Fruit fly (Drosophila melanogaster) whole organism, embryonic: ENCODE results near the gene CG5068.

ENCODE experiments used
- ATbp ChIP-seq: fragments of 200-800 bp; sonication (Bioruptor generic); optimal IDR thresholded peaks from 2 replicates; lab custom pipeline; 2017; ENCODE audit warnings: missing biosample characterization, mild to moderate bottlenecking, missing genetic modification characterization, missing genetic modification reagents
- Ada2b ChIP-seq: fragments of 200-800 bp; sonication (Bioruptor generic); IDR thresholded peaks from 2 replicates; pipeline ENCODE4 v1.3.6; 2022; ENCODE audit warnings: missing biosample characterization, missing genetic modification characterization
- B-H2 ChIP-seq: fragments of 200-800 bp; sonication (Bioruptor generic); optimal IDR thresholded peaks from 2 replicates; lab custom pipeline; 2018; ENCODE audit warnings: missing biosample characterization, mild to moderate bottlenecking, missing genetic modification characterization
- BtbVII ChIP-seq: fragments of 200-800 bp; sonication (Bioruptor generic); optimal IDR thresholded peaks from 3 replicates; lab custom pipeline; 2017; ENCODE audit warnings: missing biosample characterization, mild to moderate bottlenecking, missing genetic modification characterization
- CG10209 ChIP-seq: fragments of 200-800 bp; sonication (Bioruptor generic); optimal IDR thresholded peaks from 3 replicates; lab custom pipeline; 2017; ENCODE audit warnings: missing biosample characterization, mild to moderate bottlenecking, missing genetic modification characterization, missing genetic modification reagents
- CG10267 ChIP-seq: fragments of 200-800 bp; sonication (Bioruptor generic); optimal IDR thresholded peaks from 2 replicates; lab custom pipeline; 2018; ENCODE audit warnings: missing biosample characterization, mild to moderate bottlenecking, missing genetic modification characterization, moderate library complexity
- CG10462 ChIP-seq: fragments of 200-800 bp; sonication (Bioruptor generic); optimal IDR thresholded peaks from 2 replicates; lab custom pipeline; 2016; ENCODE audit warnings: missing biosample characterization, missing genetic modification characterization
- CG11247 ChIP-seq: fragments of 200-800 bp; sonication (Bioruptor generic); IDR thresholded peaks from 2 replicates; pipeline ENCODE4 v1.3.6; 2022; ENCODE audit warnings: missing biosample characterization, missing genetic modification characterization
- CG12391 ChIP-seq: fragments of 200-800 bp; sonication (Bioruptor generic); optimal IDR thresholded peaks from 3 replicates; lab custom pipeline; 2018; ENCODE audit warnings: missing biosample characterization, mild to moderate bottlenecking, missing genetic modification characterization, moderate library complexity
- CG13296 ChIP-seq: fragments of 200-800 bp; sonication (Bioruptor generic); optimal IDR thresholded peaks from 3 replicates; lab custom pipeline; 2018; ENCODE audit warnings: missing biosample characterization, mild to moderate bottlenecking, missing genetic modification characterization
- CG14050 ChIP-seq: fragments of 200-800 bp; sonication (Bioruptor generic); IDR thresholded peaks from 3 replicates; pipeline ENCODE4 v1.3.6; 2022; ENCODE audit warnings: missing biosample characterization, missing genetic modification characterization
- CG14667 ChIP-seq: fragments of 200-800 bp; sonication (Bioruptor generic); IDR thresholded peaks from 2 replicates; pipeline ENCODE4 v1.3.6; 2022; ENCODE audit warnings: missing biosample characterization, missing genetic modification characterization
- CG17361 ChIP-seq: fragments of 200-800 bp; sonication (Bioruptor generic); IDR thresholded peaks from 3 replicates; pipeline ENCODE4 v1.3.6; 2022; ENCODE audit warnings: missing biosample characterization, missing genetic modification characterization
- CG1792 ChIP-seq: fragments of 200-800 bp; sonication (Bioruptor generic); optimal IDR thresholded peaks from 2 replicates; lab custom pipeline; 2016; ENCODE audit warnings: missing biosample characterization, missing genetic modification characterization
- CG18262 ChIP-seq: fragments of 200-800 bp; optimal IDR thresholded peaks from 3 replicates; lab custom pipeline; 2019; ENCODE audit warnings: missing biosample characterization, mild to moderate bottlenecking, missing genetic modification characterization, moderate library complexity
- CG18764 ChIP-seq: fragments of 200-800 bp; sonication (Bioruptor generic); optimal IDR thresholded peaks from 3 replicates; lab custom pipeline; 2016; ENCODE audit warnings: missing biosample characterization, missing genetic modification characterization
- CG3281 ChIP-seq: fragments of 200-800 bp; sonication (Bioruptor generic); optimal IDR thresholded peaks from 3 replicates; lab custom pipeline; 2017; ENCODE audit warnings: missing biosample characterization, mild to moderate bottlenecking, missing genetic modification characterization
- CG34422 ChIP-seq: fragments of 200-800 bp; sonication (Bioruptor generic); IDR thresholded peaks from 3 replicates; pipeline ENCODE4 v1.3.6; 2022; ENCODE audit warnings: missing biosample characterization, missing genetic modification characterization
- CG5953 ChIP-seq: fragments of 200-800 bp; sonication (Bioruptor generic); IDR thresholded peaks from 2 replicates; pipeline ENCODE4 v1.3.6; 2022; ENCODE audit warnings: missing biosample characterization, missing genetic modification characterization
- CG6765 ChIP-seq: fragments of 200-800 bp; sonication (Bioruptor generic); optimal IDR thresholded peaks from 3 replicates; lab custom pipeline; 2017; ENCODE audit warnings: missing biosample characterization, mild to moderate bottlenecking, missing genetic modification characterization
- CG7556 ChIP-seq: fragments of 200-800 bp; sonication (Bioruptor generic); optimal IDR thresholded peaks from 2 replicates; lab custom pipeline; 2017; ENCODE audit warnings: missing biosample characterization, mild to moderate bottlenecking, missing genetic modification characterization
- CG7839 ChIP-seq: fragments of 200-800 bp; sonication (Bioruptor generic); optimal IDR thresholded peaks from 3 replicates; lab custom pipeline; 2018; ENCODE audit warnings: missing biosample characterization, mild to moderate bottlenecking, missing genetic modification characterization, moderate library complexity
- CG8281 ChIP-seq: fragments of 200-800 bp; sonication (Bioruptor generic); optimal IDR thresholded peaks from 2 replicates; lab custom pipeline; 2018; ENCODE audit warnings: missing biosample characterization, mild to moderate bottlenecking, missing genetic modification characterization, moderate library complexity
- E2f2 ChIP-seq: fragments of 200-800 bp; sonication (Bioruptor generic); IDR thresholded peaks from 2 replicates; pipeline ENCODE4 v1.3.6; 2022; ENCODE audit warnings: missing biosample characterization, missing genetic modification characterization
- Ets65A ChIP-seq: fragments of 200-800 bp; sonication (Bioruptor generic); peaks from one replicate; lab custom pipeline; 2016; ENCODE audit warnings: missing biosample characterization, missing genetic modification characterization
- Fer3 ChIP-seq: fragments of 200-800 bp; sonication (Bioruptor generic); optimal IDR thresholded peaks from 2 replicates; lab custom pipeline; 2018; ENCODE audit warnings: missing biosample characterization, mild to moderate bottlenecking, missing genetic modification characterization, moderate library complexity
- H2.0 ChIP-seq: fragments of 200-800 bp; sonication (Bioruptor generic); IDR thresholded peaks from 2 replicates; pipeline ENCODE4 v1.3.6; 2022; ENCODE audit warnings: missing biosample characterization, missing genetic modification characterization
- HHEX ChIP-seq: fragments of 200-800 bp; sonication (Bioruptor generic); optimal IDR thresholded peaks from 3 replicates; lab custom pipeline; 2017; ENCODE audit warnings: missing biosample characterization, mild to moderate bottlenecking, missing genetic modification characterization, missing genetic modification reagents
- Hr51 ChIP-seq, 2 experiments: fragments of 200-800 bp; sonication (Bioruptor generic); optimal IDR thresholded peaks; 2 replicates in 1 of 2; 3 replicates in 1 of 2; lab custom pipeline; 2016 to 2018; ENCODE audit warnings: missing biosample characterization in 2 of 2, missing genetic modification characterization in 2 of 2, mild to moderate bottlenecking in 1 of 2, moderate library complexity in 1 of 2
- Hr78 ChIP-seq, 2 experiments: fragments of 200-800 bp in 1 of 2; fragments of >200 bp in 1 of 2; sonication (Bioruptor generic) in 1 of 2; optimal IDR thresholded peaks; 2 replicates each; lab custom pipeline; 2017 to 2019; ENCODE audit warnings: missing biosample characterization in 2 of 2, missing genetic modification characterization in 2 of 2, mild to moderate bottlenecking in 1 of 2, moderate library complexity in 1 of 2
- Oli ChIP-seq: fragments of 200-800 bp; sonication (Bioruptor generic); optimal IDR thresholded peaks from 2 replicates; lab custom pipeline; 2018; ENCODE audit warnings: missing biosample characterization, mild to moderate bottlenecking, missing genetic modification characterization, moderate library complexity
- Rfx ChIP-seq: fragments of 200-800 bp; sonication (Bioruptor generic); IDR thresholded peaks from 2 replicates; pipeline ENCODE4 v1.3.6; 2022; ENCODE audit warnings: missing biosample characterization, missing genetic modification characterization
- Taf1 ChIP-seq: fragments of 200-800 bp; sonication (Bioruptor generic); IDR thresholded peaks from 2 replicates; pipeline ENCODE4 v1.3.6; 2022; ENCODE audit warnings: missing biosample characterization, missing genetic modification characterization
- croc ChIP-seq: fragments of 200-800 bp; sonication (Bioruptor generic); conservative IDR thresholded peaks from 3 replicates; pipeline ENCODE4 v1.3.6; 2022; ENCODE audit warnings: missing biosample characterization, missing genetic modification characterization
- dysf ChIP-seq: fragments of 200-800 bp; sonication (Bioruptor generic); IDR thresholded peaks from 3 replicates; pipeline ENCODE4 v1.3.6; 2022; ENCODE audit warnings: missing biosample characterization, missing genetic modification characterization
- eyg ChIP-seq: fragments of 200-800 bp; sonication (Bioruptor generic); optimal IDR thresholded peaks from 3 replicates; lab custom pipeline; 2016; ENCODE audit warnings: missing biosample characterization, missing genetic modification characterization
- fd96Cb ChIP-seq: fragments of 200-800 bp; sonication (Bioruptor generic); optimal IDR thresholded peaks from 2 replicates; lab custom pipeline; 2018; ENCODE audit warnings: missing biosample characterization, mild to moderate bottlenecking, missing genetic modification characterization, moderate library complexity
- gsb-n ChIP-seq: fragments of 200-800 bp; sonication (Bioruptor generic); optimal IDR thresholded peaks from 3 replicates; lab custom pipeline; 2018; ENCODE audit warnings: missing biosample characterization, mild to moderate bottlenecking, missing genetic modification characterization
- hkb ChIP-seq, 2 experiments: fragments of 200-800 bp in 1 of 2; fragments of >200 bp in 1 of 2; sonication (Bioruptor generic) in 1 of 2; IDR thresholded peaks in 1 of 2; optimal IDR thresholded peaks in 1 of 2; 2 replicates each; pipeline versions ENCODE4 v1.3.6 to Lab custom; 2017 to 2022; ENCODE audit warnings: missing biosample characterization in 1 of 2, missing genetic modification characterization in 1 of 2
- ind ChIP-seq: fragments of 200-800 bp; sonication (Bioruptor generic); optimal IDR thresholded peaks from 3 replicates; lab custom pipeline; 2016; ENCODE audit warnings: missing biosample characterization, missing genetic modification characterization
- kay ChIP-seq: fragments of 200-800 bp; sonication (Bioruptor generic); optimal IDR thresholded peaks from 2 replicates; lab custom pipeline; 2016; ENCODE audit warnings: missing biosample characterization, missing genetic modification characterization
- lola ChIP-seq, 3 experiments: fragments of >200 bp in 2 of 3; fragments of 200-800 bp in 1 of 3; sonication (Bioruptor generic) in 1 of 3; optimal IDR thresholded peaks; 2 replicates each; lab custom pipeline; 2017 to 2019; ENCODE audit warnings: missing biosample characterization in 3 of 3, missing genetic modification characterization in 3 of 3, mild to moderate bottlenecking in 1 of 3, moderate library complexity in 1 of 3
- repo ChIP-seq: fragments of 200-800 bp; sonication (Bioruptor generic); optimal IDR thresholded peaks from 2 replicates; lab custom pipeline; 2016; ENCODE audit warnings: missing biosample characterization, missing genetic modification characterization
- sisA ChIP-seq: fragments of 200-800 bp; sonication (Bioruptor generic); IDR thresholded peaks from 2 replicates; pipeline ENCODE4 v1.3.6; 2022; ENCODE audit warnings: missing biosample characterization, missing genetic modification characterization
- tin ChIP-seq: fragments of 200-800 bp; sonication (Bioruptor generic); optimal IDR thresholded peaks from 3 replicates; lab custom pipeline; 2016; ENCODE audit warnings: missing biosample characterization, missing genetic modification characterization
- tio ChIP-seq: fragments of 200-800 bp; sonication (Bioruptor generic); optimal IDR thresholded peaks from 2 replicates; lab custom pipeline; 2017; ENCODE audit warnings: missing biosample characterization, missing genetic modification characterization, inconsistent platforms
- unpg ChIP-seq: fragments of 200-800 bp; sonication (Bioruptor generic); optimal IDR thresholded peaks from 3 replicates; lab custom pipeline; 2018; ENCODE audit warnings: missing biosample characterization, mild to moderate bottlenecking, missing genetic modification characterization, moderate library complexity
- vvl ChIP-seq: fragments of 200-800 bp; sonication (Bioruptor generic); IDR thresholded peaks from 2 replicates; pipeline ENCODE4 v1.3.6; 2022; ENCODE audit warnings: missing biosample characterization, missing genetic modification characterization
- wdn ChIP-seq: fragments of 200-800 bp; sonication (Bioruptor generic); IDR thresholded peaks from 2 replicates; pipeline ENCODE4 v1.3.6; 2022; ENCODE audit warnings: missing biosample characterization, missing genetic modification characterization

CG5068 gene

dm6 chr3L:8950955-8951354, 35.6 kb upstream of the CG5068 start (continued):
- TF ChIP-seq CG3281 (GFP tag; lab: Kevin White, UChicago) = peak; percentile 57
- peak; percentile 72 for TF ChIP-seq Oli
- no peak for TF ChIP-seq eyg
- TF ChIP-seq unpg = peak; percentile 51
- TF ChIP-seq CG11247 (GFP tag; lab: Robert Waterston, UW) = no peak
- peak; percentile 81 for TF ChIP-seq CG18262 (tag; lab: Kevin White, UChicago)
- TF ChIP-seq CG1792 (GFP tag; lab: Kevin White, UChicago) = no peak
- peak; percentile 66 for TF ChIP-seq fd96Cb (tag; lab: Kevin White, UChicago)
- TF ChIP-seq kay (GFP tag; lab: Kevin White, UChicago) = no peak
- peak; percentile 8 for TF ChIP-seq tin (GFP tag; lab: Kevin White, UChicago)
- TF ChIP-seq CG7839 (tag; lab: Kevin White, UChicago) = peak; percentile 68
- TF ChIP-seq Taf1 = no peak
- TF ChIP-seq Ada2b (GFP tag; lab: Robert Waterston, UW) = peak; percentile 29; the same call in 1 of the 2 replicates
- TF ChIP-seq CG10209 (GFP tag; lab: Kevin White, UChicago) = peak; percentile 59
- TF ChIP-seq ATbp (GFP tag; lab: Kevin White, UChicago) = peak; percentile 34
- TF ChIP-seq CG34422 (GFP tag; lab: Robert Waterston, UW) = 0 out of 3 replicates have a peak, but pooled peaks have one; percentile 19
- peak; percentile 68 for TF ChIP-seq CG12391 (tag; lab: Kevin White, UChicago)
- TF ChIP-seq sisA (GFP tag; lab: Robert Waterston, UW) = peak; percentile 47; the same call in 1 of the 2 replicates
- TF ChIP-seq CG8281 = no peak
- peak; percentile 24 for TF ChIP-seq HHEX
- peak; percentile 20; the same call in 1 of the 2 replicates for TF ChIP-seq Rfx (GFP tag; lab: Robert Waterston, UW)
- no peak for TF ChIP-seq hkb (optimal IDR thresholded peaks at IDR 0.05; lab: Kevin White, UChicago)
- TF ChIP-seq hkb (GFP tag; IDR thresholded peaks at IDR 0.05; lab: Robert Waterston, UW) = peak; percentile 37; the same call in 1 of the 2 replicates
- peak; percentile 43 for TF ChIP-seq tio (GFP tag; lab: Kevin White, UChicago)
- TF ChIP-seq dysf (GFP tag; lab: Robert Waterston, UW) = peak; percentile 61; the same call in 2 of the 3 replicates
- no peak for TF ChIP-seq Ets65A (GFP tag; lab: Kevin White, UChicago)
- peak; percentile 57 for TF ChIP-seq ind (GFP tag; lab: Kevin White, UChicago)
- TF ChIP-seq E2f2 = peak; percentile 24; the same call in 1 of the 2 replicates
- TF ChIP-seq CG18764 (GFP tag; lab: Kevin White, UChicago) = peak; percentile 10
- TF ChIP-seq CG14050 (GFP tag; lab: Robert Waterston, UW) = no peak
- TF ChIP-seq Fer3 (tag; lab: Kevin White, UChicago) = peak; percentile 55
- peak in 1 of 2 experiments; percentile 6 for TF ChIP-seq Hr78 (GFP tag; optimal IDR thresholded peaks at IDR 0.05; lab: Kevin White, UChicago)
- no peak for TF ChIP-seq repo
- peak; percentile 25; the same call in 1 of the 3 replicates for TF ChIP-seq croc (GFP tag; lab: Robert Waterston, UW)
- TF ChIP-seq CG6765 (GFP tag; lab: Kevin White, UChicago) = peak; percentile 6
- TF ChIP-seq vvl (GFP tag; lab: Robert Waterston, UW) = 0 out of 2 replicates have a peak, but pooled peaks have one; percentile 52
- TF ChIP-seq CG5953 (GFP tag; lab: Robert Waterston, UW) = no peak
- TF ChIP-seq H2.0 = 0 out of 2 replicates have a peak, but pooled peaks have one; percentile 20
- TF ChIP-seq wdn = no peak
- peak; percentile 25 for TF ChIP-seq CG10462 (GFP tag; lab: Kevin White, UChicago)
- TF ChIP-seq CG13296 = peak; percentile 50
- TF ChIP-seq BtbVII = peak; percentile 12
- TF ChIP-seq CG17361 (GFP tag; lab: Robert Waterston, UW) = peak; percentile 83
- TF ChIP-seq CG7556 (GFP tag; lab: Kevin White, UChicago) = peak; percentile 74
- TF ChIP-seq Hr51 (GFP tag; optimal IDR thresholded peaks at IDR 0.05; lab: Kevin White, UChicago) = peak in 1 of 2 experiments; percentile 74
- TF ChIP-seq gsb-n (tag; lab: Kevin White, UChicago) = peak; percentile 31
- TF ChIP-seq B-H2 (GFP tag; lab: Kevin White, UChicago) = no peak
- TF ChIP-seq CG14667 (GFP tag; lab: Robert Waterston, UW) = no peak
- peak; percentile 22 for TF ChIP-seq CG10267 (tag; lab: Kevin White, UChicago)
- TF ChIP-seq lola (GFP tag; optimal IDR thresholded peaks at IDR 0.05; lab: Kevin White, UChicago) = peak in 1 of 3 experiments; percentile 50
